Worm (Caenorhabditis elegans): ENCODE data around the gene nas-21.

DNA sequence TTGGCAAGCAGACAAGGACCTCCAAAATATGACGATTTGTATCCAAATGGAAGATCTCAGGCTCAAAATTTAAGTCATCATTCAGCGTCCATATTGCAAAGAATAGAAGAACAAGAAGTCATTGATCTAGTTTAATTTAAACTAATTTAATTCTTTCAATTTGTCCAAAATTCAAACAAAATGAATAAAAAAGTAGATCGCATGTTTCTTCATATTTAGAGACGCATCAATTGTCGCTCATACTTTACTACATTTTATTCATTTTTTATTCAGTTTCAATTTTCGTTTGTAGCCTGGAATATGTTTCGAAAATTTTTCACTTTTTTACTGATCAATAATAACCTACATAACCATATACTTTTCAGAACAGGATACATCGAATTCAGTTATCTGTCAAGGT, 20.1 kb downstream of the nas-21 start, which contains the start of gene T11F9.21:
- TF ChIP-seq ceh-19 (GFP tag; optimal IDR thresholded peaks at IDR 0.05): no peak
- TF ChIP-seq eyg-1 (tag; optimal IDR thresholded peaks at IDR 0.05): no peak
- no peak for TF ChIP-seq pat-9 (tag; optimal IDR thresholded peaks at IDR 0.05)
- no peak for TF ChIP-seq ceh-30 (tag; optimal IDR thresholded peaks at IDR 0.05)
